Worm (Caenorhabditis elegans) whole organism, L1 larva: ENCODE results near the gene Y48C3A.5.

ENCODE experiments used
- C16A3.4 ChIP-seq: fragments of 150-350 bp; optimal IDR thresholded peaks from 2 replicates; lab custom pipeline; 2014; ENCODE audit warnings: missing biosample characterization, missing genetic modification characterization
- Y116A8C.19 ChIP-seq: sonication (generic microtip); optimal IDR thresholded peaks from 2 replicates; lab custom pipeline; 2016; ENCODE audit warnings: missing compliant biosample characterization, missing genetic modification characterization, borderline replicate concordance
- aha-1 ChIP-seq: fragments of 150-350 bp; optimal IDR thresholded peaks from 2 replicates; lab custom pipeline; 2014; ENCODE audit warnings: missing biosample characterization, missing genetic modification characterization
- blmp-1 ChIP-seq: fragments of 150-350 bp; optimal IDR thresholded peaks from 2 replicates; lab custom pipeline; 2014; ENCODE audit warnings: missing biosample characterization, missing genetic modification characterization
- ceh-63 ChIP-seq: fragments of 200-800 bp; sonication (Bioruptor generic); optimal IDR thresholded peaks from 2 replicates; lab custom pipeline; 2018; ENCODE audit warnings: mild to moderate bottlenecking, missing genetic modification characterization, missing compliant biosample characterization
- ceh-88 ChIP-seq: fragments of 200-800 bp; sonication (Bioruptor generic); IDR thresholded peaks from 2 replicates; pipeline ENCODE4 v1.3.6; 2022; ENCODE audit warnings: missing genetic modification characterization, missing compliant biosample characterization
- dpl-1 ChIP-seq, 3 experiments: fragments of 150-350 bp in 2 of 3; sonication (generic microtip) in 1 of 3; optimal IDR thresholded peaks; 2 replicates each; lab custom pipeline; 2014 to 2017; ENCODE audit warnings: missing biosample characterization in 3 of 3, missing genetic modification characterization in 3 of 3, missing genetic modification reagents in 3 of 3
- efl-3 ChIP-seq: fragments of 200-800 bp; sonication (Bioruptor generic); optimal IDR thresholded peaks from 2 replicates; lab custom pipeline; 2018; ENCODE audit warnings: mild to moderate bottlenecking, missing genetic modification characterization, missing compliant biosample characterization
- egl-13 ChIP-seq: sonication (generic microtip); optimal IDR thresholded peaks from 2 replicates; lab custom pipeline; 2016; ENCODE audit warnings: missing genotype, missing genetic modification reagents, missing genetic modification characterization, missing compliant biosample characterization
- elt-3 ChIP-seq, 6 experiments: fragments of 150-350 bp in 1 of 6; sonication (generic microtip); optimal IDR thresholded peaks; 2 replicates each; lab custom pipeline; 2017 to 2018; ENCODE audit warnings: missing biosample characterization in 6 of 6, missing genetic modification characterization in 6 of 6, inconsistent platforms in 1 of 6
- hlh-4 ChIP-seq: sonication (generic microtip); optimal IDR thresholded peaks from 2 replicates; lab custom pipeline; 2016; ENCODE audit warnings: mild to moderate bottlenecking, missing genetic modification characterization, missing compliant biosample characterization
- lin-14 ChIP-seq: fragments of 200-800 bp; sonication (Bioruptor generic); optimal IDR thresholded peaks from 2 replicates; lab custom pipeline; 2018; ENCODE audit warnings: mild to moderate bottlenecking, missing genetic modification characterization, moderate library complexity, missing compliant biosample characterization
- lin-35 ChIP-seq, 2 experiments: fragments of 150-350 bp; optimal IDR thresholded peaks; 2 replicates each; lab custom pipeline; 2014; ENCODE audit warnings: missing biosample characterization in 2 of 2, missing genetic modification characterization in 2 of 2, missing genetic modification reagents in 2 of 2
- lin-39 ChIP-seq: fragments of 150-350 bp; optimal IDR thresholded peaks from 2 replicates; lab custom pipeline; 2014; ENCODE audit warnings: missing biosample characterization, missing genetic modification reagents, missing genetic modification characterization
- mab-9 ChIP-seq: fragments of 200-800 bp; sonication (Bioruptor generic); IDR thresholded peaks from 2 replicates; pipeline ENCODE4 v1.3.6; 2022; ENCODE audit warnings: missing genetic modification reagents, missing genetic modification characterization, missing compliant biosample characterization
- mdl-1 ChIP-seq, 2 experiments: fragments of 150-350 bp; optimal IDR thresholded peaks; 2 replicates each; lab custom pipeline; 2014 to 2017; ENCODE audit warnings: missing biosample characterization in 2 of 2, missing genetic modification characterization in 2 of 2, inconsistent platforms in 1 of 2
- mef-2 ChIP-seq: fragments of 150-350 bp; optimal IDR thresholded peaks from 2 replicates; lab custom pipeline; 2014; ENCODE audit warnings: missing biosample characterization, missing genetic modification characterization
- mep-1 ChIP-seq: fragments of 150-350 bp; optimal IDR thresholded peaks from 2 replicates; lab custom pipeline; 2014; ENCODE audit warnings: missing biosample characterization, missing genetic modification characterization
- nhr-11 ChIP-seq: fragments of 150-350 bp; optimal IDR thresholded peaks from 2 replicates; lab custom pipeline; 2014; ENCODE audit warnings: missing biosample characterization, missing genetic modification characterization
- nhr-12 ChIP-seq: sonication (generic microtip); optimal IDR thresholded peaks from 2 replicates; lab custom pipeline; 2017; ENCODE audit warnings: missing biosample characterization, missing genetic modification characterization
- nhr-19 ChIP-seq: fragments of 200-800 bp; sonication (Bioruptor generic); conservative IDR thresholded peaks from 2 replicates; pipeline ENCODE4 v1.3.6; 2022; ENCODE audit warnings: missing genetic modification characterization, missing compliant biosample characterization
- nhr-237 ChIP-seq: fragments of 150-350 bp; optimal IDR thresholded peaks from 2 replicates; lab custom pipeline; 2014; ENCODE audit warnings: missing biosample characterization, missing genetic modification characterization
- nhr-28 ChIP-seq: fragments of 150-350 bp; optimal IDR thresholded peaks from 2 replicates; lab custom pipeline; 2014; ENCODE audit warnings: missing biosample characterization, missing genetic modification characterization
- nhr-47 ChIP-seq: sonication (generic microtip); optimal IDR thresholded peaks from 2 replicates; lab custom pipeline; 2016; ENCODE audit warnings: mild to moderate bottlenecking, missing genetic modification characterization, moderate library complexity, missing compliant biosample characterization
- nhr-71 ChIP-seq: sonication (generic microtip); optimal IDR thresholded peaks from 2 replicates; lab custom pipeline; 2016; ENCODE audit warnings: mild to moderate bottlenecking, missing genetic modification characterization, moderate library complexity, missing compliant biosample characterization
- nhr-76 ChIP-seq: sonication (generic microtip); optimal IDR thresholded peaks from 2 replicates; lab custom pipeline; 2017; ENCODE audit warnings: missing biosample characterization, missing genetic modification characterization
- nhr-77 ChIP-seq: fragments of 150-350 bp; optimal IDR thresholded peaks from 2 replicates; lab custom pipeline; 2014; ENCODE audit warnings: missing biosample characterization, missing genetic modification characterization
- nhr-90 ChIP-seq: sonication (generic microtip); optimal IDR thresholded peaks from 2 replicates; lab custom pipeline; 2016; ENCODE audit warnings: mild to moderate bottlenecking, missing genetic modification characterization, missing compliant biosample characterization; ENCODE audit not compliant: poor library complexity
- pag-3 ChIP-seq: sonication (generic microtip); optimal IDR thresholded peaks from 2 replicates; lab custom pipeline; 2017; ENCODE audit warnings: missing genetic modification characterization, mild to moderate bottlenecking, missing compliant biosample characterization, antibody characterized with exemption, borderline replicate concordance; ENCODE audit not compliant: insufficient read depth
- pax-3 ChIP-seq: fragments of 200-800 bp; sonication (Bioruptor generic); optimal IDR thresholded peaks from 2 replicates; lab custom pipeline; 2018; ENCODE audit warnings: mild to moderate bottlenecking, missing genetic modification characterization, moderate library complexity, missing compliant biosample characterization
- snpc-4 ChIP-seq: fragments of 150-350 bp; optimal IDR thresholded peaks from 2 replicates; lab custom pipeline; 2014; ENCODE audit warnings: missing biosample characterization, missing genetic modification characterization
- sox-4 ChIP-seq: sonication (generic microtip); optimal IDR thresholded peaks from 2 replicates; lab custom pipeline; 2016; ENCODE audit warnings: missing genetic modification characterization, missing compliant biosample characterization
- sup-37 ChIP-seq: fragments of 200-800 bp; sonication (Bioruptor generic); optimal IDR thresholded peaks from 2 replicates; lab custom pipeline; 2018; ENCODE audit warnings: mild to moderate bottlenecking, missing genetic modification characterization, missing compliant biosample characterization
- tbx-2 ChIP-seq: sonication (generic microtip); optimal IDR thresholded peaks from 2 replicates; lab custom pipeline; 2016; ENCODE audit warnings: missing genetic modification characterization, missing compliant biosample characterization
- tlp-1 ChIP-seq: fragments of 150-350 bp; optimal IDR thresholded peaks from 2 replicates; lab custom pipeline; 2014; ENCODE audit warnings: missing biosample characterization, missing genetic modification characterization
- unc-30 ChIP-seq: sonication (generic microtip); optimal IDR thresholded peaks from 2 replicates; lab custom pipeline; 2017; ENCODE audit warnings: missing biosample characterization, missing genetic modification characterization
- unc-62 ChIP-seq: fragments of 150-350 bp; optimal IDR thresholded peaks from 2 replicates; lab custom pipeline; 2014; ENCODE audit warnings: missing biosample characterization, missing genetic modification reagents, missing genetic modification characterization
- unc-98 ChIP-seq: fragments of 200-800 bp; sonication (Bioruptor generic); IDR thresholded peaks from 2 replicates; pipeline ENCODE4 v1.3.6; 2022; ENCODE audit warnings: missing genetic modification characterization, missing compliant biosample characterization
- vab-15 ChIP-seq: sonication (generic microtip); optimal IDR thresholded peaks from 2 replicates; lab custom pipeline; 2017; ENCODE audit warnings: missing genotype, mild to moderate bottlenecking, missing genetic modification characterization, missing compliant biosample characterization
- xbp-1 ChIP-seq: sonication (generic microtip); optimal IDR thresholded peaks from 2 replicates; lab custom pipeline; 2016; ENCODE audit warnings: missing genetic modification characterization, missing compliant biosample characterization
- zag-1 ChIP-seq: fragments of 150-350 bp; optimal IDR thresholded peaks from 2 replicates; lab custom pipeline; 2014; ENCODE audit warnings: missing biosample characterization, missing genetic modification characterization
- ztf-4 ChIP-seq: fragments of 150-350 bp; optimal IDR thresholded peaks from 2 replicates; lab custom pipeline; 2014; ENCODE audit warnings: missing biosample characterization, missing genetic modification characterization

Gene Y48C3A.5

ce11 chrII:13260540-13260939 is 10.3 kb upstream of the Y48C3A.5 start:
- TF ChIP-seq sox-4 (tag; lab: Kevin White, UChicago): no peak
- TF ChIP-seq elt-3 (tag; optimal IDR thresholded peaks at IDR 0.05; lab: Kevin White, UChicago): no peak
- no peak for TF ChIP-seq lin-14 (GFP tag; lab: Kevin White, UChicago)
- no peak for TF ChIP-seq nhr-11 (tag; lab: Kevin White, UChicago)
- no peak for TF ChIP-seq unc-62 (GFP tag; lab: Kevin White, UChicago)
- TF ChIP-seq nhr-28 (tag; lab: Kevin White, UChicago): no peak

DNA sequence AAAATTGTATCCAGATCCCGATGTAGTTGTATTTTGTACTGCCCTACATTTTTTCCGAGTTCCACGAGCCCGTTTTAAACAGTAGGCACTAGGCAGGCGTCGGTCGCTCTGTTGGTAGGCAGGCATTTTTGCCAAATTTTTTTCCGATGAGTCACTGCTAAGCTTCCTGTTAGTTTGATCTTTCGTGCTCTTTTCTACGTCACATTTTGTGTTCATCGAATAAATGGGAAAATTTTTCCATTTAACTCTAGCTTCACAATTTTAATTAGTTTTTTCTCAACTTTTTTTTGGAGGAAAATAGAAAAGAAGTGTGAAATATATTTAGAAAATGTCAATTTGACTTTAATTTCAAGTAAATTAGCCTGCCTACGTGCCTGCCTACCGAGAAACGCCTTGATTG is 3.6 kb upstream of the Y48C3A.5 start:
- no peak for TF ChIP-seq sup-37
- TF ChIP-seq nhr-12 (tag; lab: Kevin White, UChicago): no peak
- no peak for TF ChIP-seq nhr-76 (tag; lab: Kevin White, UChicago)
- no peak for TF ChIP-seq lin-35 (GFP tag; optimal IDR thresholded peaks at IDR 0.05; lab: Kevin White, UChicago)
- TF ChIP-seq Y116A8C.19 (tag; lab: Kevin White, UChicago): no peak
- no peak for TF ChIP-seq mef-2 (tag; lab: Kevin White, UChicago)
- no peak for TF ChIP-seq unc-62 (GFP tag; lab: Kevin White, UChicago)
- TF ChIP-seq tbx-2 (tag; lab: Kevin White, UChicago): no peak
- no peak for TF ChIP-seq nhr-28 (tag; lab: Kevin White, UChicago)
- TF ChIP-seq sox-4 (tag; lab: Kevin White, UChicago): no peak
- TF ChIP-seq zag-1: no peak
- TF ChIP-seq nhr-47 (tag; lab: Kevin White, UChicago): no peak
- TF ChIP-seq mep-1 (tag; lab: Kevin White, UChicago): no peak
- no peak for TF ChIP-seq blmp-1
- TF ChIP-seq hlh-4 (tag; lab: Kevin White, UChicago): no peak
- TF ChIP-seq mab-9 (GFP tag; lab: Robert Waterston, UW): no peak

- TF ChIP-seq sox-4 (tag; lab: Kevin White, UChicago): no peak
- no peak for TF ChIP-seq nhr-71
- TF ChIP-seq vab-15 (tag; lab: Kevin White, UChicago): no peak
- TF ChIP-seq unc-98 (GFP tag; lab: Robert Waterston, UW): no peak
- TF ChIP-seq tlp-1 (tag; lab: Kevin White, UChicago): no peak
- TF ChIP-seq unc-30: no peak
- no peak for TF ChIP-seq nhr-19
- TF ChIP-seq ceh-63 (GFP tag; lab: Kevin White, UChicago): no peak
- no peak for TF ChIP-seq efl-3 (GFP tag; lab: Kevin White, UChicago)
- TF ChIP-seq nhr-237: no peak
- TF ChIP-seq snpc-4 (tag; lab: Kevin White, UChicago): no peak
- TF ChIP-seq lin-39 (tag; lab: Kevin White, UChicago): no peak
- no peak for TF ChIP-seq lin-35 (GFP tag; optimal IDR thresholded peaks at IDR 0.05; lab: Kevin White, UChicago)
- no peak for TF ChIP-seq nhr-90 (tag; lab: Kevin White, UChicago)
Observed at ce11 chrII:13278214-13278613, 7.3 kb downstream of the Y48C3A.5 start.

- TF ChIP-seq ceh-88 (GFP tag; lab: Robert Waterston, UW): no peak
- no peak for TF ChIP-seq ceh-63 (GFP tag; lab: Kevin White, UChicago)
- TF ChIP-seq egl-13 (tag; lab: Kevin White, UChicago): no peak
- TF ChIP-seq snpc-4 (tag; lab: Kevin White, UChicago): no peak
- TF ChIP-seq aha-1 (tag; lab: Kevin White, UChicago): no peak
- TF ChIP-seq xbp-1: no peak
- no peak for TF ChIP-seq dpl-1 (GFP tag; optimal IDR thresholded peaks at IDR 0.05; lab: Kevin White, UChicago)
- no peak for TF ChIP-seq nhr-77 (tag; lab: Kevin White, UChicago)
- no peak for TF ChIP-seq ztf-4 (tag; lab: Kevin White, UChicago)
- TF ChIP-seq pax-3 (tag; lab: Kevin White, UChicago): no peak
- no peak for TF ChIP-seq nhr-76 (tag; lab: Kevin White, UChicago)
- no peak for TF ChIP-seq nhr-47 (tag; lab: Kevin White, UChicago)
- TF ChIP-seq blmp-1: no peak
- TF ChIP-seq hlh-4 (tag; lab: Kevin White, UChicago): no peak
- TF ChIP-seq nhr-237: no peak
- no peak for TF ChIP-seq mdl-1 (tag; optimal IDR thresholded peaks at IDR 0.05; lab: Kevin White, UChicago)
- no peak for TF ChIP-seq C16A3.4 (tag; lab: Kevin White, UChicago)
- no peak for TF ChIP-seq pag-3 (tag; lab: Kevin White, UChicago)
Observed at ce11 chrII:13278716-13279115, 7.8 kb downstream of the Y48C3A.5 start.
